Worm (Caenorhabditis elegans) whole organism, midembryonic: ENCODE data around the gene Y57G7A.6.

Experiments
- klf-2 ChIP-seq: fragments of 200-800 bp; sonication (Bioruptor generic); conservative IDR thresholded peaks from 2 replicates; pipeline ENCODE4 v1.3.6; 2022; ENCODE audit warnings: missing genetic modification reagents, missing genetic modification characterization, missing compliant biosample characterization
- med-1 ChIP-seq: sonication (generic microtip); optimal IDR thresholded peaks from 2 replicates; lab custom pipeline; 2017; ENCODE audit warnings: missing genetic modification characterization, mild to moderate bottlenecking, missing compliant biosample characterization, antibody characterized with exemption, missing genetic modification reagents; ENCODE audit not compliant: insufficient read depth

DNA sequence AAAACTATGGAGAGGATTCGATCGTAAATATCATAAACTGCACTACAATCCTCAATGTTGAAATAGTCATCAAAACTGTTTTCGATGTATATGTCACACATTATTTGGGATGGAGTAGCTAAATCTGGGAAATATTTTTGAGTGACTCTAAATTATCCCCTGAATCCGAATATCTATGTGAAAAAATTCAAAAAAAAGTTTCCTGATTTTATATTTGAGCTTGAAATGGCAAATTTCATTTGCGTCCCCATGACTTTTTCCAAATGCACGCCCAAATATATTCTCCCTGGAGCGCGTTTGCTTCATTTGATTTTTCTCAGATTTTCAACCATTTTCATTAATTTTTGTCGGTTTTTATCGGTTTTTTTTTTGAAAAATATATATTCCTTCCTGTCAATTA is 7.7 kb upstream of the Y57G7A.6 start, which contains the start of gene srz-64:
- TF ChIP-seq med-1 (GFP tag; lab: Kevin White, UChicago), result no peak
- no peak for TF ChIP-seq klf-2 (GFP tag; lab: Robert Waterston, UW)
